Fruit fly (Drosophila melanogaster) whole organism, embryonic: ENCODE data around the gene Or85a.

Experiments used
- CG10462 ChIP-seq: fragments of 200-800 bp; sonication (Bioruptor generic); optimal IDR thresholded peaks from 2 replicates; lab custom pipeline; 2016; ENCODE audit warnings: missing biosample characterization, missing genetic modification characterization
- CG11085 ChIP-seq: fragments of 200-800 bp; sonication (Bioruptor generic); IDR thresholded peaks from 2 replicates; pipeline ENCODE4 v1.3.6; 2022; ENCODE audit warnings: missing biosample characterization, missing genetic modification characterization
- CG13287 ChIP-seq: fragments of 200-800 bp; sonication (Bioruptor generic); IDR thresholded peaks from 2 replicates; pipeline ENCODE4 v1.3.6; 2022; ENCODE audit warnings: missing biosample characterization, missing genetic modification characterization; ENCODE audit not compliant: partially characterized antibody
- CG14014 ChIP-seq: fragments of 200-800 bp; sonication (Bioruptor generic); IDR thresholded peaks from 2 replicates; pipeline ENCODE4 v1.3.6; 2022; ENCODE audit warnings: missing biosample characterization, missing genetic modification characterization
- CG14965 ChIP-seq: fragments of 200-800 bp; sonication (Bioruptor generic); optimal IDR thresholded peaks from 2 replicates; lab custom pipeline; 2016; ENCODE audit warnings: missing biosample characterization, missing genetic modification characterization, borderline replicate concordance
- CG15514 ChIP-seq: fragments of 200-800 bp; sonication (Bioruptor generic); optimal IDR thresholded peaks from 3 replicates; lab custom pipeline; 2017; ENCODE audit warnings: missing biosample characterization, missing genetic modification characterization, mild to moderate bottlenecking, moderate library complexity, missing genetic modification reagents
- CG15601 ChIP-seq: fragments of 200-800 bp; sonication (Bioruptor generic); optimal IDR thresholded peaks from 3 replicates; lab custom pipeline; 2019; ENCODE audit warnings: missing biosample characterization, mild to moderate bottlenecking, missing genetic modification characterization, moderate library complexity
- CG18262 ChIP-seq: fragments of 200-800 bp; optimal IDR thresholded peaks from 3 replicates; lab custom pipeline; 2019; ENCODE audit warnings: missing biosample characterization, mild to moderate bottlenecking, missing genetic modification characterization, moderate library complexity
- CG18476 ChIP-seq: fragments of 200-800 bp; sonication (Bioruptor generic); optimal IDR thresholded peaks from 2 replicates; lab custom pipeline; 2016; ENCODE audit warnings: missing biosample characterization, mild to moderate bottlenecking, missing genetic modification characterization
- CG18619 ChIP-seq: fragments of 200-800 bp; sonication (Bioruptor generic); optimal IDR thresholded peaks from 3 replicates; lab custom pipeline; 2017; ENCODE audit warnings: missing biosample characterization, mild to moderate bottlenecking, missing genetic modification characterization
- CG2116 ChIP-seq: fragments of 200-800 bp; sonication (Bioruptor generic); optimal IDR thresholded peaks from 3 replicates; lab custom pipeline; 2018; ENCODE audit warnings: missing biosample characterization, mild to moderate bottlenecking, missing genetic modification characterization
- CG2678 ChIP-seq: fragments of 200-800 bp; sonication (Bioruptor generic); optimal IDR thresholded peaks from 3 replicates; lab custom pipeline; 2019; ENCODE audit warnings: missing biosample characterization, mild to moderate bottlenecking, missing genetic modification characterization, moderate library complexity
- CG30403 ChIP-seq: fragments of 200-800 bp; sonication (Bioruptor generic); optimal IDR thresholded peaks from 3 replicates; lab custom pipeline; 2016; ENCODE audit warnings: missing biosample characterization, missing genetic modification characterization
- CG30431 ChIP-seq: fragments of 200-800 bp; sonication (Bioruptor generic); optimal IDR thresholded peaks from 2 replicates; lab custom pipeline; 2017; ENCODE audit warnings: missing biosample characterization, missing genetic modification characterization
- CG34422 ChIP-seq: fragments of 200-800 bp; sonication (Bioruptor generic); IDR thresholded peaks from 3 replicates; pipeline ENCODE4 v1.3.6; 2022; ENCODE audit warnings: missing biosample characterization, missing genetic modification characterization
- CG4730 ChIP-seq: fragments of 200-800 bp; sonication (Bioruptor generic); IDR thresholded peaks from 2 replicates; pipeline ENCODE4 v1.3.6; 2022; ENCODE audit warnings: missing biosample characterization, missing genetic modification characterization
- CG7928 ChIP-seq: fragments of 200-800 bp; sonication (Bioruptor generic); optimal IDR thresholded peaks from 2 replicates; lab custom pipeline; 2017; ENCODE audit warnings: missing biosample characterization, mild to moderate bottlenecking, missing genetic modification characterization
- CG7987 ChIP-seq: fragments of 200-800 bp; sonication (Bioruptor generic); optimal IDR thresholded peaks from 2 replicates; lab custom pipeline; 2018; ENCODE audit warnings: missing biosample characterization, mild to moderate bottlenecking, missing genetic modification characterization, moderate library complexity
- Dfd ChIP-seq, 2 experiments: fragments of >200 bp; optimal IDR thresholded peaks; 2 replicates each; lab custom pipeline; 2017; ENCODE audit warnings: missing biosample characterization in 2 of 2, missing genetic modification characterization in 2 of 2
- Dll ChIP-seq: fragments of 200-800 bp; sonication (Bioruptor generic); IDR thresholded peaks from 4 replicates; pipeline ENCODE4 v1.3.6; 2022; ENCODE audit warnings: missing biosample characterization, missing genetic modification characterization; ENCODE audit not compliant: partially characterized antibody
- Dp ChIP-seq: fragments of 200-800 bp; sonication (Bioruptor generic); optimal IDR thresholded peaks from 2 replicates; lab custom pipeline; 2018; ENCODE audit warnings: missing biosample characterization, mild to moderate bottlenecking, missing genetic modification characterization, moderate library complexity
- GATAe ChIP-seq: fragments of 200-800 bp; sonication (Bioruptor generic); conservative IDR thresholded peaks from 2 replicates; pipeline ENCODE4 v1.3.6; 2022; ENCODE audit warnings: missing biosample characterization, missing genetic modification characterization
- HHEX ChIP-seq: fragments of 200-800 bp; sonication (Bioruptor generic); optimal IDR thresholded peaks from 3 replicates; lab custom pipeline; 2017; ENCODE audit warnings: missing biosample characterization, mild to moderate bottlenecking, missing genetic modification characterization, missing genetic modification reagents
- Hsf ChIP-seq: fragments of 200-800 bp; sonication (Bioruptor generic); optimal IDR thresholded peaks from 3 replicates; lab custom pipeline; 2016; ENCODE audit warnings: missing biosample characterization, missing genetic modification characterization
- Jarid2 ChIP-seq: fragments of 200-800 bp; sonication (Bioruptor generic); optimal IDR thresholded peaks from 3 replicates; lab custom pipeline; 2017; ENCODE audit warnings: mild to moderate bottlenecking, missing biosample characterization, missing genetic modification reagents, missing genetic modification characterization
- Meics ChIP-seq: fragments of 200-800 bp; sonication (Bioruptor generic); optimal IDR thresholded peaks from 2 replicates; lab custom pipeline; 2017; ENCODE audit warnings: missing biosample characterization, mild to moderate bottlenecking, missing genetic modification characterization
- NC2β ChIP-seq: fragments of 200-800 bp; sonication (Bioruptor generic); optimal IDR thresholded peaks from 2 replicates; lab custom pipeline; 2016; ENCODE audit warnings: missing biosample characterization, missing genetic modification characterization
- Neu2 ChIP-seq: fragments of 200-800 bp; sonication (Bioruptor generic); optimal IDR thresholded peaks from 3 replicates; lab custom pipeline; 2016; ENCODE audit warnings: missing biosample characterization, missing genetic modification characterization, borderline replicate concordance
- Oli ChIP-seq: fragments of 200-800 bp; sonication (Bioruptor generic); optimal IDR thresholded peaks from 2 replicates; lab custom pipeline; 2018; ENCODE audit warnings: missing biosample characterization, mild to moderate bottlenecking, missing genetic modification characterization, moderate library complexity
- Side ChIP-seq: fragments of 200-800 bp; sonication (Bioruptor generic); optimal IDR thresholded peaks from 2 replicates; lab custom pipeline; 2016; ENCODE audit warnings: missing biosample characterization, missing genetic modification characterization
- Usf ChIP-seq: fragments of 200-800 bp; sonication (Bioruptor generic); optimal IDR thresholded peaks from 2 replicates; lab custom pipeline; 2017; ENCODE audit warnings: missing genotype, missing biosample characterization, missing genetic modification characterization
- YL-1 ChIP-seq: fragments of 200-800 bp; sonication (Bioruptor generic); optimal IDR thresholded peaks from 3 replicates; lab custom pipeline; 2017; ENCODE audit warnings: missing biosample characterization, mild to moderate bottlenecking, missing genetic modification characterization
- bigmax ChIP-seq: fragments of 200-800 bp; sonication (Bioruptor generic); optimal IDR thresholded peaks from 2 replicates; lab custom pipeline; 2018; ENCODE audit warnings: missing biosample characterization, mild to moderate bottlenecking, missing genetic modification characterization
- bowl ChIP-seq: fragments of 200-800 bp; sonication (Bioruptor generic); IDR thresholded peaks from 2 replicates; pipeline ENCODE4 v1.3.6; 2022; ENCODE audit warnings: missing biosample characterization, missing genetic modification characterization
- cad ChIP-seq: fragments of >200 bp; optimal IDR thresholded peaks from 2 replicates; lab custom pipeline; 2017; ENCODE audit warnings: missing biosample characterization, missing genetic modification characterization
- chn ChIP-seq: fragments of 200-800 bp; sonication (Bioruptor generic); optimal IDR thresholded peaks from 2 replicates; lab custom pipeline; 2016; ENCODE audit warnings: missing biosample characterization, missing genetic modification characterization
- crol ChIP-seq: fragments of 200-800 bp; sonication (Bioruptor generic); IDR thresholded peaks from 2 replicates; pipeline ENCODE4 v1.3.6; 2022; ENCODE audit warnings: missing biosample characterization, missing genetic modification characterization
- fd102C ChIP-seq: fragments of 200-800 bp; sonication (Bioruptor generic); optimal IDR thresholded peaks from 2 replicates; lab custom pipeline; 2018; ENCODE audit warnings: missing biosample characterization, mild to moderate bottlenecking, missing genetic modification characterization, moderate library complexity
- grau ChIP-seq: fragments of 200-800 bp; optimal IDR thresholded peaks from 3 replicates; lab custom pipeline; 2019; ENCODE audit warnings: missing biosample characterization, mild to moderate bottlenecking, missing genetic modification characterization, moderate library complexity
- gsb ChIP-seq: fragments of 200-800 bp; sonication (Bioruptor generic); IDR thresholded peaks from 2 replicates; pipeline ENCODE4 v1.3.6; 2022; ENCODE audit warnings: missing biosample characterization, missing genetic modification characterization
- gsb-n ChIP-seq: fragments of 200-800 bp; sonication (Bioruptor generic); optimal IDR thresholded peaks from 3 replicates; lab custom pipeline; 2018; ENCODE audit warnings: missing biosample characterization, mild to moderate bottlenecking, missing genetic modification characterization
- hth ChIP-seq: fragments of >200 bp; optimal IDR thresholded peaks from 2 replicates; lab custom pipeline; 2017; ENCODE audit warnings: inconsistent platforms
- ken ChIP-seq: fragments of 200-800 bp; sonication (Bioruptor generic); IDR thresholded peaks from 3 replicates; pipeline ENCODE4 v1.3.6; 2022; ENCODE audit warnings: missing biosample characterization, missing genetic modification characterization
- lov ChIP-seq, 2 experiments: fragments of 200-800 bp in 1 of 2; fragments of >200 bp in 1 of 2; sonication (Bioruptor generic) in 1 of 2; IDR thresholded peaks in 1 of 2; optimal IDR thresholded peaks in 1 of 2; 2 replicates in 1 of 2; 3 replicates in 1 of 2; pipeline versions ENCODE4 v1.3.6 to Lab custom; 2017 to 2022; ENCODE audit warnings: missing biosample characterization in 1 of 2, missing genetic modification characterization in 1 of 2
- ro ChIP-seq: fragments of 200-800 bp; sonication (Bioruptor generic); IDR thresholded peaks from 2 replicates; pipeline ENCODE4 v1.3.6; 2022; ENCODE audit warnings: missing biosample characterization, missing genetic modification characterization
- sna ChIP-seq: fragments of 200-800 bp; sonication (Bioruptor generic); IDR thresholded peaks from 2 replicates; pipeline ENCODE4 v1.3.6; 2022; ENCODE audit warnings: missing biosample characterization, missing genetic modification characterization; ENCODE audit not compliant: partially characterized antibody
- so ChIP-seq: fragments of 200-800 bp; sonication (Bioruptor generic); IDR thresholded peaks from 3 replicates; pipeline ENCODE4 v1.3.6; 2022; ENCODE audit warnings: missing biosample characterization, missing genetic modification characterization
- tx ChIP-seq: fragments of 200-800 bp; sonication (Bioruptor generic); optimal IDR thresholded peaks from 2 replicates; lab custom pipeline; 2016; ENCODE audit warnings: missing biosample characterization, missing genetic modification characterization
- usp ChIP-seq: fragments of >200 bp; optimal IDR thresholded peaks from 2 replicates; lab custom pipeline; 2017; ENCODE audit warnings: missing biosample characterization, missing genetic modification characterization
- vnd ChIP-seq: fragments of 200-800 bp; sonication (Bioruptor generic); IDR thresholded peaks from 3 replicates; pipeline ENCODE4 v1.3.6; 2022; ENCODE audit warnings: missing biosample characterization, missing genetic modification characterization; ENCODE audit not compliant: partially characterized antibody

Or85a gene

DNA sequence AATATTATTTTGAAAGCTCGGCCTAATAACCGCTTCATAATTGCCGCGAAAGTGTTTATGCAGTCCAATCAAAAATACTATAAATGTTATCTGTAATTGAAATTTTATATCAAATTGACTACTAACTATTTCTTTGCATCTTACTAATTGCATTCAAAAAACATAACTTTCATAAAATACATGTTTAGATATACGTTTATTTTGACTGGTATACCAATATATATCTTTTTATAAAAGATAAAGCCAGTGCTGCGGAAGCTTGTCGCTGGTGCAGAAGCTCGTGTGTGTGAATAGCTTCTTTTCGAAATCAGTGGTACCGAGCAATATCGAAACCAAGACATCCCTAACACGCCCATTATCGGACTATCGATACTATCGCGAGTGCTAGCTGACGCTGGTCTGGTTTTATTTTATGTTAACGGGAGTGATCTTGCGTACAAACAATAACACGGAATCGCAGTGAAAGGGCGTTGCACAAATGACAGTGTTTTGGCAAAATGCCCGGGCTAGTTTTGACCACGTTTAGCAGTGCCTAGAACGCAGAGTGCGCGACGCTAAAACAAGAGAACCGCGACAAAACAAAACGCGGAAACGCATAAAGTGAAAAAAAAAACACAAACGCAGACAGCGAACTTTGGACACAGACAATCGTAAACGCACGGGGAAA, 28.0 kb downstream of the Or85a start, which contains the start of gene Atg13 (continued):
- TF ChIP-seq CG30403 (GFP tag; lab: Kevin White, UChicago) (peak; percentile 65), Dp (peak; percentile 51), CG18619 (no peak), CG4730 (GFP tag; lab: Robert Waterston, UW) (no peak), Meics (no peak), Usf (GFP tag; lab: Kevin White, UChicago) (peak; percentile 43), CG2678 (tag; lab: Kevin White, UChicago) (no peak), Side (no peak), Oli (tag; lab: Kevin White, UChicago) (no peak), so (GFP tag; lab: Robert Waterston, UW) (no peak), ken (no peak), Dfd (GFP tag; optimal IDR thresholded peaks at IDR 0.05; lab: Kevin White, UChicago) (peak in 1 of 2 experiments; percentile 51), crol (GFP tag; lab: Robert Waterston, UW) (no peak), CG11085 (GFP tag; lab: Robert Waterston, UW) (no peak), CG7928 (no peak), cad (GFP tag; lab: Kevin White, UChicago) (no peak), fd102C (GFP tag; lab: Kevin White, UChicago) (no peak), gsb (GFP tag; lab: Robert Waterston, UW) (no peak), hth (lab: Kevin White, UChicago) (no peak), lov (optimal IDR thresholded peaks at IDR 0.05; lab: Kevin White, UChicago) (no peak), lov (GFP tag; IDR thresholded peaks at IDR 0.05; lab: Robert Waterston, UW) (no peak), Hsf (GFP tag; lab: Kevin White, UChicago) (peak; percentile 31), CG15601 (no peak), chn (GFP tag; lab: Kevin White, UChicago) (no peak), YL-1 (GFP tag; lab: Kevin White, UChicago) (peak; percentile 33), CG7987 (GFP tag; lab: Kevin White, UChicago) (no peak), CG2116 (GFP tag; lab: Kevin White, UChicago) (peak; percentile 96), grau (tag; lab: Kevin White, UChicago) (peak; percentile 46), CG30431 (no peak), CG14014 (GFP tag; lab: Robert Waterston, UW) (no peak), Dll (GFP tag; lab: Robert Waterston, UW) (peak; percentile 69), Jarid2 (no peak), GATAe (no peak), NC2β (no peak), CG14965 (GFP tag; lab: Kevin White, UChicago) (no peak), CG15514 (GFP tag; lab: Kevin White, UChicago) (peak; percentile 44), usp (GFP tag; lab: Kevin White, UChicago) (no peak), CG13287 (peak; percentile 72), CG10462 (GFP tag; lab: Kevin White, UChicago) (no peak), CG18262 (tag; lab: Kevin White, UChicago) (peak; percentile 30), sna (GFP tag; lab: Robert Waterston, UW) (peak; percentile 44), tx (GFP tag; lab: Kevin White, UChicago) (no peak), CG34422 (GFP tag; lab: Robert Waterston, UW) (peak; percentile 6; the same call in 1 of the 3 replicates), HHEX (GFP tag; lab: Kevin White, UChicago) (no peak), bigmax (no peak), CG18476 (GFP tag; lab: Kevin White, UChicago) (no peak), bowl (GFP tag; lab: Robert Waterston, UW) (no peak), vnd (GFP tag; lab: Robert Waterston, UW) (peak; percentile 77), gsb-n (tag; lab: Kevin White, UChicago) (no peak), Neu2 (GFP tag; lab: Kevin White, UChicago) (no peak), ro (GFP tag; lab: Robert Waterston, UW) (no peak)
